Worm (Caenorhabditis elegans) whole organism, L4 larva: ENCODE results near the gene M01E10.3.
"Not testable (repeated sequence)": the region's sequence is repeated elsewhere in the genome, so short reads cannot be mapped to it uniquely, and the experiment has no call there.

Source experiments
- hlh-30 ChIP-seq: sonication (generic microtip); optimal IDR thresholded peaks from 2 replicates; lab custom pipeline; 2017; ENCODE audit warnings: antibody characterized with exemption, mild to moderate bottlenecking, missing genetic modification characterization, missing compliant biosample characterization; ENCODE audit not compliant: insufficient read depth
- lin-39 ChIP-seq: fragments of 150-350 bp; optimal IDR thresholded peaks from 2 replicates; lab custom pipeline; 2014; ENCODE audit warnings: missing biosample characterization, missing genetic modification reagents, missing genetic modification characterization
- nhr-48 ChIP-seq: sonication (generic microtip); optimal IDR thresholded peaks from 2 replicates; lab custom pipeline; 2016; ENCODE audit warnings: mild to moderate bottlenecking, missing genetic modification characterization, missing compliant biosample characterization
- ztf-7 ChIP-seq: fragments of 150-350 bp; optimal IDR thresholded peaks from 2 replicates; lab custom pipeline; 2014; ENCODE audit warnings: missing biosample characterization, missing genetic modification characterization

- not testable (repeated sequence) for TF ChIP-seq nhr-48; lin-39 (tag; lab: Kevin White, UChicago); hlh-30 (tag; lab: Kevin White, UChicago); ztf-7 (tag; lab: Kevin White, UChicago)
These were observed 40.0 kb downstream of the M01E10.3 start for ce11 chrIII:2013876-2014474.
